Fruit fly (Drosophila melanogaster) whole organism, embryonic: ENCODE measurements around the gene CG32668.

Experiments
- CG4820 ChIP-seq: fragments of 200-800 bp; sonication (Bioruptor generic); optimal IDR thresholded peaks from 3 replicates; lab custom pipeline; 2016; ENCODE audit warnings: missing biosample characterization, missing genetic modification characterization
- Jarid2 ChIP-seq: fragments of 200-800 bp; sonication (Bioruptor generic); optimal IDR thresholded peaks from 3 replicates; lab custom pipeline; 2017; ENCODE audit warnings: mild to moderate bottlenecking, missing biosample characterization, missing genetic modification reagents, missing genetic modification characterization
- gt ChIP-seq: fragments of 200-800 bp; sonication (Bioruptor generic); IDR thresholded peaks from 2 replicates; pipeline ENCODE4 v1.3.6; 2022; ENCODE audit warnings: missing biosample characterization, missing genetic modification characterization
- seq ChIP-seq: fragments of 200-800 bp; sonication (Bioruptor generic); IDR thresholded peaks from 2 replicates; pipeline ENCODE4 v1.3.6; 2022; ENCODE audit warnings: missing biosample characterization, missing genetic modification characterization

DNA sequence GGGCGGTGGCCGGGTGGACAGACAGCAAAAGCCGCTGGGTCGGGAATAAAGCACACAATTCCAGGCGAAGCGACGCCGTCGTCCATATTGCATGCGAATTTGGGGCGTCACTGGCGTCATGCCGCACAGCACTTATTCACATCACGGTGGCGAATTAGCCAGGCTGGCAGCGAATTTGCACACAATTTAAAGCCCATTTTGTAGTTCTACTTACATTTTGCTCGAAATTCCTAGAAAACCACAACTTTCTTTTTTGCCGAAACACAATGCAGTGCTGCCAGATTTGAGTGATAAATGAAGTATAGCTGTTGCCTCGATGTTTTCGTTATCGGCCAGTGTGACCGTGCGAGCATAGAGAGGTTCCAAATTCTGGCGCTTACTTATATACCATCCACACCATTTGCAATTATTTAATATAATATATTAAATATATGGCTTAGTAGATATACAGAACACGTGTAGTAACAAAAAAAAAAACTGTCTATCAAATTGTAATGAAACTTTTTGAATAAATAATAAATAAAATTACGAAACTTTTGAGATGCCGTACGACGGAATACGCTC lies 11.2 kb downstream of the CG32668 start, which contains the start of gene Ran:
- TF ChIP-seq gt (GFP tag; lab: Robert Waterston, UW), result no peak
- TF ChIP-seq seq (GFP tag; lab: Robert Waterston, UW), result no peak
- TF ChIP-seq CG4820 (GFP tag; lab: Kevin White, UChicago), result no peak
- TF ChIP-seq Jarid2 (GFP tag; lab: Kevin White, UChicago), result no peak
